Worm (Caenorhabditis elegans): ENCODE data around the gene mgl-1.

mgl-1 gene

ce11 chrX:9927993-9928392 lies 48.1 kb downstream of the mgl-1 start:
- TF ChIP-seq mls-2 (tag; optimal IDR thresholded peaks at IDR 0.05), result no peak
- TF ChIP-seq lin-13 (tag; optimal IDR thresholded peaks at IDR 0.05), result no peak
- no peak for TF ChIP-seq hlh-1 (tag; optimal IDR thresholded peaks at IDR 0.05)
- TF ChIP-seq pha-4 (tag; optimal IDR thresholded peaks at IDR 0.05), result no peak
- TF ChIP-seq sem-2 (GFP tag; optimal IDR thresholded peaks at IDR 0.05), result no peak
- TF ChIP-seq tbx-8 (GFP tag; optimal IDR thresholded peaks at IDR 0.05), result no peak
- TF ChIP-seq nhr-2 (tag; optimal IDR thresholded peaks at IDR 0.05), result no peak
- no peak for TF ChIP-seq zip-8 (tag; optimal IDR thresholded peaks at IDR 0.05)
- no peak for TF ChIP-seq ceh-43 (GFP tag; optimal IDR thresholded peaks at IDR 0.05)
- TF ChIP-seq nhr-12 (tag; optimal IDR thresholded peaks at IDR 0.05), result no peak
- TF ChIP-seq unc-62 (GFP tag; optimal IDR thresholded peaks at IDR 0.05), result no peak
- TF ChIP-seq ceh-83 (GFP tag; optimal IDR thresholded peaks at IDR 0.05), result no peak
- TF ChIP-seq nhr-28 (tag; optimal IDR thresholded peaks at IDR 0.05), result no peak
- TF ChIP-seq lin-32 (GFP tag; optimal IDR thresholded peaks at IDR 0.05), result no peak
- no peak for TF ChIP-seq ceh-39 (tag; optimal IDR thresholded peaks at IDR 0.05)

ce11 chrX:9924962-9925361 lies 51.1 kb downstream of the mgl-1 start, which contains the start of gene ugt-23:
Gene ugt-23, minus strand, starts transcription at chrX:9925173.
- no peak for TF ChIP-seq flh-1 (GFP tag; optimal IDR thresholded peaks at IDR 0.05)
- TF ChIP-seq nhr-12 (tag; optimal IDR thresholded peaks at IDR 0.05), result no peak
- no peak for TF ChIP-seq M03D4.4 (tag; optimal IDR thresholded peaks at IDR 0.05)
- no peak for TF ChIP-seq cnd-1 (tag; optimal IDR thresholded peaks at IDR 0.05)
- no peak for TF ChIP-seq lsy-2 (tag; optimal IDR thresholded peaks at IDR 0.05)
- TF ChIP-seq bed-3 (GFP tag; optimal IDR thresholded peaks at IDR 0.05), result no peak
- no peak for TF ChIP-seq drap-1 (GFP tag; optimal IDR thresholded peaks at IDR 0.05)
- no peak for TF ChIP-seq nhr-76 (tag; optimal IDR thresholded peaks at IDR 0.05)

ce11 chrX:9921257-9921656 lies 54.8 kb downstream of the mgl-1 start, which contains the start of gene C17G1.2:
Gene C17G1.2, plus strand, starts transcription at chrX:9921557.
- TF ChIP-seq mab-5 (tag; optimal IDR thresholded peaks at IDR 0.05), result no peak
- no peak for TF ChIP-seq tbx-8 (GFP tag; optimal IDR thresholded peaks at IDR 0.05)
- TF ChIP-seq mls-2 (tag; optimal IDR thresholded peaks at IDR 0.05), result no peak
- no peak for TF ChIP-seq hlh-1 (tag; optimal IDR thresholded peaks at IDR 0.05)
- TF ChIP-seq cnd-1 (tag; optimal IDR thresholded peaks at IDR 0.05), result no peak
- TF ChIP-seq sem-2 (GFP tag; optimal IDR thresholded peaks at IDR 0.05), result no peak
- TF ChIP-seq unc-120 (tag; optimal IDR thresholded peaks at IDR 0.05; ENCODE audit: poor library complexity, severe bottlenecking), result no peak
- no peak for TF ChIP-seq ces-1 (GFP tag; optimal IDR thresholded peaks at IDR 0.05)
- TF ChIP-seq lin-32 (GFP tag; optimal IDR thresholded peaks at IDR 0.05), result no peak
- TF ChIP-seq nhr-12 (tag; optimal IDR thresholded peaks at IDR 0.05), result no peak
- TF ChIP-seq ham-2 (GFP tag; optimal IDR thresholded peaks at IDR 0.05), result no peak
- no peak for TF ChIP-seq lin-13 (tag; optimal IDR thresholded peaks at IDR 0.05)
- TF ChIP-seq ztf-11 (tag; optimal IDR thresholded peaks at IDR 0.05), result no peak

- no peak for TF ChIP-seq snpc-4 (tag; optimal IDR thresholded peaks at IDR 0.05)
- TF ChIP-seq pha-4 (tag; optimal IDR thresholded peaks at IDR 0.05), result no peak
- TF ChIP-seq ham-2 (GFP tag; optimal IDR thresholded peaks at IDR 0.05), result no peak
- no peak for TF ChIP-seq M03D4.4 (tag; optimal IDR thresholded peaks at IDR 0.05)
- TF ChIP-seq bed-3 (GFP tag; optimal IDR thresholded peaks at IDR 0.05), result no peak
- TF ChIP-seq ztf-11 (tag; optimal IDR thresholded peaks at IDR 0.05), result no peak
- no peak for TF ChIP-seq unc-120 (tag; optimal IDR thresholded peaks at IDR 0.05; ENCODE audit: poor library complexity, severe bottlenecking)
- no peak for TF ChIP-seq zip-8 (tag; optimal IDR thresholded peaks at IDR 0.05)
- no peak for TF ChIP-seq mab-5 (tag; optimal IDR thresholded peaks at IDR 0.05)
- TF ChIP-seq tbx-8 (GFP tag; optimal IDR thresholded peaks at IDR 0.05), result no peak
- no peak for TF ChIP-seq ceh-83 (GFP tag; optimal IDR thresholded peaks at IDR 0.05)
- no peak for TF ChIP-seq nhr-2 (tag; optimal IDR thresholded peaks at IDR 0.05)
- no peak for TF ChIP-seq drap-1 (GFP tag; optimal IDR thresholded peaks at IDR 0.05)
- TF ChIP-seq lin-13 (tag; optimal IDR thresholded peaks at IDR 0.05), result no peak
Observed at ce11 chrX:9918997-9919396, 57.1 kb downstream of the mgl-1 start, which contains the start of gene folr-1. Gene folr-1, plus strand, starts transcription at chrX:9919297.
